Fruit fly (Drosophila melanogaster): Measurements from ENCODE around the gene Rpn12.

DNA sequence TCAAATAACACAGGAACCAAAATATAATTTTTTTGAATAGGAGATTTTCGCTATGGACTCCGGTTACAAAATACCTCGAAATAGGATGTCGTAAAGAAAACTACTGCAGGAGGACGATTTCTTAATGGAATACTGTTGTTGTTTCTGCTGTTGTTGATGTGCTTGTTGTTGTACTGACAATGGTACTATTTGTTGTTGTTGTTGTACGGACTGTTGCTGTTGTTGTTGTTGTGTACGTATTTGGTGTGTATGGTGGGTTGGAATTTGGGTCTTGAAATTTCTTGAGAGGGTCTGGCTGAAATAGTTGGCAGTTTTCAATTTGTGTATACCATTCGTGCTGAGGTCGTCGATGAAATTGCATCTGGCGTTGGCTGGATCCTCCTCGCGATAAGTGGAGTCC lies 43.4 kb downstream of the Rpn12 start:
- TF ChIP-seq CG8478 (optimal IDR thresholded peaks at IDR 0.05) = no peak
- no peak for TF ChIP-seq CTCF (optimal IDR thresholded peaks at IDR 0.05)
